Worm (Caenorhabditis elegans): ENCODE data around the gene rrp-8.

DNA sequence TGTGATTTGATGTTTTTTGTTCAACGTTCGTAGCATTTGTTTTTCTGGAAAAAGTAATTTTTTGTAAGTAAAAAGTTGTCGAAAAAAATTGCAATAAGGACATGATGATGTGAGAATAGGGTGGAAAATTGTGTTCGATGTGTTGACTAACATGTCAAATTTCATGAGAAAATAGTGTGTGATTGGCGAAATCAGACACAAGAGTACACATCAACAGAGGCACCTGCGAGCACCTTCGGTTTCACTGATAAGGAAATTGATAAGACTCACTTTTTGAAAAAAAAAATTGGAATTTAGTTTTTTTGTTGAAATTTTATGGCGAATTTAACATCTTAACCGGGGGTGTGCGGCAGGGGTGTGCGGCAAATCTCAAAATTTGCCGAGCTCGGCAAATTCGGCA, 44.2 kb downstream of the rrp-8 start, which contains the start of gene hum-8:
- no peak for TF ChIP-seq ztf-29 (GFP tag; IDR thresholded peaks at IDR 0.05)
- no peak for TF ChIP-seq flt-1 (GFP tag; IDR thresholded peaks at IDR 0.05)

Data from whole organism, midembryonic.